Worm (Caenorhabditis elegans) whole organism, L1 larva: ENCODE data around the gene mec-17.
A peak's percentile ranks its signal among the peaks of the same experiment; 100 is the strongest.

Experiments
- C04F5.9 ChIP-seq: sonication (generic microtip); optimal IDR thresholded peaks from 2 replicates; lab custom pipeline; 2016; ENCODE audit warnings: missing genetic modification characterization, missing compliant biosample characterization
- Y116A8C.19 ChIP-seq: sonication (generic microtip); optimal IDR thresholded peaks from 2 replicates; lab custom pipeline; 2016; ENCODE audit warnings: missing compliant biosample characterization, missing genetic modification characterization, borderline replicate concordance
- blmp-1 ChIP-seq: fragments of 150-350 bp; optimal IDR thresholded peaks from 2 replicates; lab custom pipeline; 2014; ENCODE audit warnings: missing biosample characterization, missing genetic modification characterization
- ceh-63 ChIP-seq: fragments of 200-800 bp; sonication (Bioruptor generic); optimal IDR thresholded peaks from 2 replicates; lab custom pipeline; 2018; ENCODE audit warnings: mild to moderate bottlenecking, missing genetic modification characterization, missing compliant biosample characterization
- ceh-8 ChIP-seq: fragments of 200-800 bp; sonication (Bioruptor generic); optimal IDR thresholded peaks from 2 replicates; lab custom pipeline; 2018; ENCODE audit warnings: mild to moderate bottlenecking, missing genetic modification characterization, moderate library complexity, missing compliant biosample characterization
- ceh-82 ChIP-seq, 3 experiments: fragments of 150-350 bp in 1 of 3; sonication (generic microtip) in 2 of 3; optimal IDR thresholded peaks; 2 replicates each; lab custom pipeline; 2014 to 2017; ENCODE audit warnings: missing biosample characterization in 3 of 3, missing genetic modification characterization in 3 of 3
- ceh-88 ChIP-seq: fragments of 200-800 bp; sonication (Bioruptor generic); IDR thresholded peaks from 2 replicates; pipeline ENCODE4 v1.3.6; 2022; ENCODE audit warnings: missing genetic modification characterization, missing compliant biosample characterization
- ceh-90 ChIP-seq: sonication (generic microtip); optimal IDR thresholded peaks from 2 replicates; lab custom pipeline; 2016; ENCODE audit warnings: missing genetic modification characterization, missing compliant biosample characterization
- dpl-1 ChIP-seq, 3 experiments: fragments of 150-350 bp in 2 of 3; sonication (generic microtip) in 1 of 3; optimal IDR thresholded peaks; 2 replicates each; lab custom pipeline; 2014 to 2017; ENCODE audit warnings: missing biosample characterization in 3 of 3, missing genetic modification characterization in 3 of 3, missing genetic modification reagents in 3 of 3
- dsc-1 ChIP-seq: sonication (generic microtip); optimal IDR thresholded peaks from 2 replicates; lab custom pipeline; 2016; ENCODE audit warnings: mild to moderate bottlenecking, missing genetic modification characterization, missing compliant biosample characterization
- efl-1 ChIP-seq, 4 experiments: fragments of 150-350 bp; optimal IDR thresholded peaks in 3 of 4; peaks in 1 of 4; 1 replicate in 1 of 4; 2 replicates in 3 of 4; lab custom pipeline; 2014; ENCODE audit warnings: missing biosample characterization in 2 of 4, missing genetic modification characterization in 2 of 4, missing genetic modification reagents in 2 of 4
- egl-13 ChIP-seq: sonication (generic microtip); optimal IDR thresholded peaks from 2 replicates; lab custom pipeline; 2016; ENCODE audit warnings: missing genotype, missing genetic modification reagents, missing genetic modification characterization, missing compliant biosample characterization
- elt-2 ChIP-seq: sonication (generic microtip); optimal IDR thresholded peaks from 2 replicates; lab custom pipeline; 2016; ENCODE audit warnings: missing genetic modification characterization, mild to moderate bottlenecking, inconsistent platforms, missing compliant biosample characterization, missing genetic modification reagents
- fkh-10 ChIP-seq: sonication (generic microtip); optimal IDR thresholded peaks from 2 replicates; lab custom pipeline; 2017; ENCODE audit warnings: missing biosample characterization, missing genetic modification reagents, missing genetic modification characterization
- fkh-4 ChIP-seq: sonication (generic microtip); optimal IDR thresholded peaks from 2 replicates; lab custom pipeline; 2016; ENCODE audit warnings: missing compliant biosample characterization, missing genetic modification characterization, borderline replicate concordance
- fkh-8 ChIP-seq: sonication (generic microtip); optimal IDR thresholded peaks from 2 replicates; lab custom pipeline; 2016; ENCODE audit warnings: mild to moderate bottlenecking, missing genetic modification characterization, missing compliant biosample characterization
- fos-1 ChIP-seq: fragments of 150-350 bp; optimal IDR thresholded peaks from 2 replicates; lab custom pipeline; 2014; ENCODE audit warnings: missing biosample characterization, missing genetic modification characterization
- grh-1 ChIP-seq: fragments of 200-800 bp; sonication (Bioruptor generic); IDR thresholded peaks from 2 replicates; pipeline ENCODE4 v1.3.6; 2022; ENCODE audit warnings: missing genetic modification reagents, missing genetic modification characterization, missing compliant biosample characterization
- hlh-4 ChIP-seq: sonication (generic microtip); optimal IDR thresholded peaks from 2 replicates; lab custom pipeline; 2016; ENCODE audit warnings: mild to moderate bottlenecking, missing genetic modification characterization, missing compliant biosample characterization
- irx-1 ChIP-seq: sonication (generic microtip); optimal IDR thresholded peaks from 2 replicates; lab custom pipeline; 2016; ENCODE audit warnings: missing genetic modification characterization, missing compliant biosample characterization
- isw-1 ChIP-seq: fragments of 200-800 bp; sonication (Bioruptor generic); IDR thresholded peaks from 2 replicates; pipeline ENCODE4 v1.3.6; 2022; ENCODE audit warnings: missing genetic modification characterization, missing compliant biosample characterization
- jun-1 ChIP-seq: fragments of 150-350 bp; optimal IDR thresholded peaks from 2 replicates; lab custom pipeline; 2014; ENCODE audit warnings: missing biosample characterization, missing genetic modification reagents, missing genetic modification characterization
- lin-13 ChIP-seq: fragments of 150-350 bp; optimal IDR thresholded peaks from 2 replicates; lab custom pipeline; 2014; ENCODE audit warnings: missing biosample characterization, missing genetic modification reagents, missing genetic modification characterization
- lin-14 ChIP-seq: fragments of 200-800 bp; sonication (Bioruptor generic); optimal IDR thresholded peaks from 2 replicates; lab custom pipeline; 2018; ENCODE audit warnings: mild to moderate bottlenecking, missing genetic modification characterization, moderate library complexity, missing compliant biosample characterization
- lin-15B ChIP-seq: fragments of 150-350 bp; sonication (generic microtip); optimal IDR thresholded peaks from 3 replicates; lab custom pipeline; 2014; ENCODE audit warnings: missing biosample characterization, missing genetic modification characterization
- lin-35 ChIP-seq, 2 experiments: fragments of 150-350 bp; optimal IDR thresholded peaks; 2 replicates each; lab custom pipeline; 2014; ENCODE audit warnings: missing biosample characterization in 2 of 2, missing genetic modification characterization in 2 of 2, missing genetic modification reagents in 2 of 2
- lir-3 ChIP-seq: sonication (generic microtip); optimal IDR thresholded peaks from 2 replicates; lab custom pipeline; 2016; ENCODE audit warnings: mild to moderate bottlenecking, missing genetic modification characterization, moderate library complexity, missing compliant biosample characterization; ENCODE audit not compliant: poor library complexity
- lsy-2 ChIP-seq, 2 experiments: fragments of 150-350 bp; optimal IDR thresholded peaks; 2 replicates each; lab custom pipeline; 2014; ENCODE audit warnings: missing biosample characterization in 2 of 2, missing genetic modification characterization in 2 of 2
- mab-9 ChIP-seq: fragments of 200-800 bp; sonication (Bioruptor generic); IDR thresholded peaks from 2 replicates; pipeline ENCODE4 v1.3.6; 2022; ENCODE audit warnings: missing genetic modification reagents, missing genetic modification characterization, missing compliant biosample characterization
- mdl-1 ChIP-seq, 2 experiments: fragments of 150-350 bp; optimal IDR thresholded peaks; 2 replicates each; lab custom pipeline; 2014 to 2017; ENCODE audit warnings: missing biosample characterization in 2 of 2, missing genetic modification characterization in 2 of 2, inconsistent platforms in 1 of 2
- mep-1 ChIP-seq: fragments of 150-350 bp; optimal IDR thresholded peaks from 2 replicates; lab custom pipeline; 2014; ENCODE audit warnings: missing biosample characterization, missing genetic modification characterization
- nhr-19 ChIP-seq: fragments of 200-800 bp; sonication (Bioruptor generic); conservative IDR thresholded peaks from 2 replicates; pipeline ENCODE4 v1.3.6; 2022; ENCODE audit warnings: missing genetic modification characterization, missing compliant biosample characterization
- nhr-20 ChIP-seq: sonication (generic microtip); optimal IDR thresholded peaks from 2 replicates; lab custom pipeline; 2016; ENCODE audit warnings: mild to moderate bottlenecking, missing genetic modification characterization, missing compliant biosample characterization
- nhr-47 ChIP-seq: sonication (generic microtip); optimal IDR thresholded peaks from 2 replicates; lab custom pipeline; 2016; ENCODE audit warnings: mild to moderate bottlenecking, missing genetic modification characterization, moderate library complexity, missing compliant biosample characterization
- nhr-71 ChIP-seq: sonication (generic microtip); optimal IDR thresholded peaks from 2 replicates; lab custom pipeline; 2016; ENCODE audit warnings: mild to moderate bottlenecking, missing genetic modification characterization, moderate library complexity, missing compliant biosample characterization
- nhr-77 ChIP-seq: fragments of 150-350 bp; optimal IDR thresholded peaks from 2 replicates; lab custom pipeline; 2014; ENCODE audit warnings: missing biosample characterization, missing genetic modification characterization
- nhr-85 ChIP-seq: sonication (generic microtip); peaks from one replicate; lab custom pipeline; 2016; ENCODE audit warnings: missing genetic modification characterization, inconsistent platforms, missing compliant biosample characterization
- nhr-90 ChIP-seq: sonication (generic microtip); optimal IDR thresholded peaks from 2 replicates; lab custom pipeline; 2016; ENCODE audit warnings: mild to moderate bottlenecking, missing genetic modification characterization, missing compliant biosample characterization; ENCODE audit not compliant: poor library complexity
- pax-3 ChIP-seq: fragments of 200-800 bp; sonication (Bioruptor generic); optimal IDR thresholded peaks from 2 replicates; lab custom pipeline; 2018; ENCODE audit warnings: mild to moderate bottlenecking, missing genetic modification characterization, moderate library complexity, missing compliant biosample characterization
- rnt-1 ChIP-seq: sonication (generic microtip); optimal IDR thresholded peaks from 2 replicates; lab custom pipeline; 2016; ENCODE audit warnings: mild to moderate bottlenecking, missing genetic modification characterization, moderate library complexity, missing compliant biosample characterization
- skn-1 ChIP-seq: fragments of 150-350 bp; optimal IDR thresholded peaks from 2 replicates; lab custom pipeline; 2014; ENCODE audit warnings: missing biosample characterization, missing genetic modification characterization
- snu-23 ChIP-seq: sonication (generic microtip); optimal IDR thresholded peaks from 2 replicates; lab custom pipeline; 2016; ENCODE audit warnings: missing genetic modification characterization, missing compliant biosample characterization
- sox-4 ChIP-seq: sonication (generic microtip); optimal IDR thresholded peaks from 2 replicates; lab custom pipeline; 2016; ENCODE audit warnings: missing genetic modification characterization, missing compliant biosample characterization
- swsn-7 ChIP-seq: sonication (generic microtip); optimal IDR thresholded peaks from 2 replicates; lab custom pipeline; 2016; ENCODE audit warnings: missing genetic modification characterization, missing compliant biosample characterization
- tbx-2 ChIP-seq: sonication (generic microtip); optimal IDR thresholded peaks from 2 replicates; lab custom pipeline; 2016; ENCODE audit warnings: missing genetic modification characterization, missing compliant biosample characterization
- unc-86 ChIP-seq: sonication (generic microtip); optimal IDR thresholded peaks from 2 replicates; lab custom pipeline; 2016; ENCODE audit warnings: missing genetic modification characterization, missing compliant biosample characterization
- unc-98 ChIP-seq: fragments of 200-800 bp; sonication (Bioruptor generic); IDR thresholded peaks from 2 replicates; pipeline ENCODE4 v1.3.6; 2022; ENCODE audit warnings: missing genetic modification characterization, missing compliant biosample characterization
- vab-15 ChIP-seq: sonication (generic microtip); optimal IDR thresholded peaks from 2 replicates; lab custom pipeline; 2017; ENCODE audit warnings: missing genotype, mild to moderate bottlenecking, missing genetic modification characterization, missing compliant biosample characterization
- xbp-1 ChIP-seq: sonication (generic microtip); optimal IDR thresholded peaks from 2 replicates; lab custom pipeline; 2016; ENCODE audit warnings: missing genetic modification characterization, missing compliant biosample characterization
- ztf-11 ChIP-seq, 2 experiments: sonication (generic microtip); optimal IDR thresholded peaks; 2 replicates each; lab custom pipeline; 2016 to 2017; ENCODE audit warnings: missing genetic modification characterization in 2 of 2, missing biosample characterization in 1 of 2, missing compliant biosample characterization in 1 of 2

Gene mec-17

ce11 chrIV:8015726-8016312 is 28.8 kb upstream of the mec-17 start, which contains the start of gene C26B2.7:
C26B2.7 (plus strand) TSS chrIV:8016274.
- TF ChIP-seq swsn-7 (peak; percentile 81), irx-1 (tag; lab: Kevin White, UChicago) (peak; percentile 22), fos-1 (tag; lab: Kevin White, UChicago) (peak; percentile 21), mdl-1 (tag; optimal IDR thresholded peaks at IDR 0.05; lab: Kevin White, UChicago) (peak in 1 of 2 experiments; percentile 52), nhr-90 (tag; lab: Kevin White, UChicago) (peak; percentile 82), jun-1 (tag; lab: Kevin White, UChicago) (peak; percentile 44), skn-1 (tag; lab: Kevin White, UChicago) (peak; percentile 34), nhr-19 (GFP tag; lab: Robert Waterston, UW) (peak; percentile 85), nhr-77 (peak; percentile 33), ceh-88 (GFP tag; lab: Robert Waterston, UW) (peak; percentile 86), tbx-2 (tag; lab: Kevin White, UChicago) (peak; percentile 76), grh-1 (GFP tag; lab: Robert Waterston, UW) (0 out of 2 replicates have a peak, but pooled peaks have one; percentile 27), nhr-20 (tag; lab: Kevin White, UChicago) (peak; percentile 83), mep-1 (tag; lab: Kevin White, UChicago) (peak; percentile 22), lin-13 (GFP tag; lab: Kevin White, UChicago) (peak; percentile 22), ceh-63 (peak; percentile 54), xbp-1 (tag; lab: Kevin White, UChicago) (peak; percentile 84), unc-86 (tag; lab: Kevin White, UChicago) (peak; percentile 84), ceh-90 (tag; lab: Kevin White, UChicago) (peak; percentile 53), fkh-4 (tag; lab: Kevin White, UChicago) (peak; percentile 48), hlh-4 (tag; lab: Kevin White, UChicago) (peak; percentile 7), lir-3 (peak; percentile 88), nhr-85 (tag; lab: Kevin White, UChicago) (peak; percentile 67), elt-2 (peak; percentile 5), lin-35 (GFP tag; optimal IDR thresholded peaks at IDR 0.05; lab: Kevin White, UChicago) (peak; percentile 76 to 89), lin-14 (GFP tag; lab: Kevin White, UChicago) (peak; percentile 81), Y116A8C.19 (tag; lab: Kevin White, UChicago) (peak; percentile 28), sox-4 (peak; percentile 83), C04F5.9 (tag; lab: Kevin White, UChicago) (peak; percentile 54), fkh-10 (GFP tag; lab: Kevin White, UChicago) (peak; percentile 47), ceh-82 (tag; optimal IDR thresholded peaks at IDR 0.05; lab: Kevin White, UChicago) (peak; percentile 47 to 82 (median 50)), vab-15 (peak; percentile 76), ceh-8 (GFP tag; lab: Kevin White, UChicago) (peak; percentile 37), blmp-1 (tag; lab: Kevin White, UChicago) (peak; percentile 31), dpl-1 (GFP tag; optimal IDR thresholded peaks at IDR 0.05; lab: Kevin White, UChicago) (peak; percentile 69 to 85 (median 81)), nhr-71 (tag; lab: Kevin White, UChicago) (peak; percentile 88), pax-3 (tag; lab: Kevin White, UChicago) (peak; percentile 76), dsc-1 (tag; lab: Kevin White, UChicago) (peak; percentile 83), mab-9 (peak; percentile 64; the same call in 1 of the 2 replicates), egl-13 (tag; lab: Kevin White, UChicago) (peak; percentile 86), efl-1 (optimal IDR thresholded peaks at IDR 0.05; lab: Kevin White, UChicago) (peak; percentile 69 to 82), efl-1 (GFP tag; optimal IDR thresholded peaks at IDR 0.05 in 1 of 2; lab: Kevin White, UChicago) (peak; percentile 83 to 98), isw-1 (GFP tag; lab: Robert Waterston, UW) (peak; percentile 81), unc-98 (peak; percentile 76), lsy-2 (tag; optimal IDR thresholded peaks at IDR 0.05; lab: Kevin White, UChicago) (peak; percentile 69 to 80), ztf-11 (tag; optimal IDR thresholded peaks at IDR 0.05; lab: Kevin White, UChicago) (peak in 1 of 2 experiments; percentile 94), lin-15B (tag; lab: Kevin White, UChicago) (peak; percentile 36), nhr-47 (tag; lab: Kevin White, UChicago) (peak; percentile 88), snu-23 (GFP tag; lab: Kevin White, UChicago) (peak; percentile 82), fkh-8 (tag; lab: Kevin White, UChicago) (peak; percentile 75), rnt-1 (tag; lab: Kevin White, UChicago) (peak; percentile 95)
